Fruit fly (Drosophila melanogaster): Measurements from ENCODE around the gene CG4281.

The CG4281 gene

DNA sequence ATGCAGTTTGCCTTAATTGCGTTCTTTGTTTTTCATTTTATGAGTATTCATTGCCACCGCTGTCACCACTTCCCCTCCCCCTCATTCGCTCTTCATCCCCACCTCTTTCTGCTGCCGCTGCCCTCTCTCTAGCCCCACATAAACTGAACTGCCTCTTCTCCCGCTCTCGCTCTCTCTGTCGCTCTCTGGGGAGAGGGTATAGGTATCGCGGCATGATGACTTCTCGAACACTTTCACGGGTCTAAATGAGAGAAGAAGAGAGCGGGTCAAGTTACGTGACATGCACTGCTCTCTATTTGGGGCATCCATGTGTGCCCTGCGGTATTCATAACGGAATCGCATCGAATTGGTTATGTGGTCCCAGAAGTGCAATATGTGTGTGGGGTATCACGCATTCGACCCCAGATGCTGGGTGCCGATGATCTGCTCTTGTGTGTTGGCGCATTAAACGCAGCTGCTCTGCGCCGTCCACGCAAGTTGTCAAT lies 18.8 kb upstream of the CG4281 start (continued):
- peak; percentile 53 for TF ChIP-seq sd (tag; optimal IDR thresholded peaks at IDR 0.05)
- TF ChIP-seq Sry-β (GFP tag; optimal IDR thresholded peaks at IDR 0.05) = peak; percentile 14
- TF ChIP-seq CG3281 (GFP tag; optimal IDR thresholded peaks at IDR 0.05) = peak; percentile 54
- TF ChIP-seq Dref (GFP tag; IDR thresholded peaks at IDR 0.05) = no peak
- no peak for TF ChIP-seq CG2129 (GFP tag; IDR thresholded peaks at IDR 0.05; ENCODE audit: partially characterized antibody)
- TF ChIP-seq eve (GFP tag; optimal IDR thresholded peaks at IDR 0.05) = no peak
- TF ChIP-seq HLH54F (GFP tag; optimal IDR thresholded peaks at IDR 0.05) = peak; percentile 71
- TF ChIP-seq CG4854 (GFP tag; optimal IDR thresholded peaks at IDR 0.05) = peak; percentile 52
- TF ChIP-seq stc (GFP tag; IDR thresholded peaks at IDR 0.05) = peak; percentile 88
- TF ChIP-seq bab2 (GFP tag; optimal IDR thresholded peaks at IDR 0.05) = peak; percentile 88

DNA sequence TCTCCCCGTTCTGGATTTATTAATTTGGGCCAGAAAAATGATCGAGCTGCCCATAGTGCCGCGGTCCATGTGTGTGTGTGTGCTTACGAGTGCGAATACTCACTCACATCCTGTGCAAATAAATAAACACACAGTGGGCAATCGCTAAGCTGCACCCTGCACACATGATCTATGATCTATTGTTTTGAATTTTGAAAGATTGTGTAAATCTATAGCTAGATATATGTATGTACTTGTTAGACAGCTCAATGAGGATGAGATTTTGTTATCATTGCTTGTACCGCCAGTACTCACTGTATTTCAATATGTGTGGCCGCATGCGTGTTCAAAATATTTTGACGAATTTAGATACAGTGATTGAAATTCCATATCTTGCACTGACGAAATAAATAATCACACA lies 18.2 kb upstream of the CG4281 start:
- TF ChIP-seq tio (GFP tag; optimal IDR thresholded peaks at IDR 0.05) (no peak), CG18764 (GFP tag; optimal IDR thresholded peaks at IDR 0.05) (no peak), CG10147 (GFP tag; optimal IDR thresholded peaks at IDR 0.05) (peak; percentile 13), CG1602 (GFP tag; optimal IDR thresholded peaks at IDR 0.05) (no peak), NC2β (GFP tag; optimal IDR thresholded peaks at IDR 0.05) (no peak), Meics (GFP tag; optimal IDR thresholded peaks at IDR 0.05) (peak; percentile 65), z (GFP tag; IDR thresholded peaks at IDR 0.05) (no peak), lmd (GFP tag; IDR thresholded peaks at IDR 0.05) (peak; percentile 78), zen2 (GFP tag; IDR thresholded peaks at IDR 0.05; ENCODE audit: partially characterized antibody) (no peak), chif (GFP tag; optimal IDR thresholded peaks at IDR 0.05) (peak; percentile 19 to 26), CG2116 (GFP tag; optimal IDR thresholded peaks at IDR 0.05) (no peak), CG1233 (GFP tag; optimal IDR thresholded peaks at IDR 0.05) (no peak), Ravus (GFP tag; IDR thresholded peaks at IDR 0.05) (peak; percentile 23), CG6791 (GFP tag; IDR thresholded peaks at IDR 0.05; ENCODE audit: partially characterized antibody) (no peak), CG16813 (GFP tag; IDR thresholded peaks at IDR 0.05; ENCODE audit: partially characterized antibody) (no peak), ara (GFP tag; IDR thresholded peaks at IDR 0.05) (peak; percentile 45; the same call in 1 of the 2 replicates), Six4 (GFP tag; optimal IDR thresholded peaks at IDR 0.05) (no peak), CG14965 (GFP tag; optimal IDR thresholded peaks at IDR 0.05; ENCODE audit: borderline replicate concordance) (no peak), CG6654 (GFP tag; optimal IDR thresholded peaks at IDR 0.05) (no peak), Dip2 (GFP tag; IDR thresholded peaks at IDR 0.05) (no peak), ATbp (GFP tag; optimal IDR thresholded peaks at IDR 0.05) (no peak), h (optimal IDR thresholded peaks at IDR 0.05) (no peak), CG8478 (optimal IDR thresholded peaks at IDR 0.05) (no peak), Fer1 (GFP tag; optimal IDR thresholded peaks at IDR 0.05) (peak; percentile 39), YL-1 (GFP tag; optimal IDR thresholded peaks at IDR 0.05) (no peak), slbo (GFP tag; IDR thresholded peaks at IDR 0.05) (peak; percentile 91), disco-r (GFP tag; optimal IDR thresholded peaks at IDR 0.05) (no peak), crp (GFP tag; optimal IDR thresholded peaks at IDR 0.05) (no peak), CG9932 (GFP tag; IDR thresholded peaks at IDR 0.05) (peak; percentile 91), CG4282 (GFP tag; optimal IDR thresholded peaks at IDR 0.05) (no peak), Atf3 (GFP tag; optimal IDR thresholded peaks at IDR 0.05) (no peak), slp2 (GFP tag; optimal IDR thresholded peaks at IDR 0.05) (no peak), CG2678 (tag; optimal IDR thresholded peaks at IDR 0.05) (peak; percentile 69), CG3163 (GFP tag; optimal IDR thresholded peaks at IDR 0.05) (no peak), gt (GFP tag; IDR thresholded peaks at IDR 0.05) (no peak), grau (tag; optimal IDR thresholded peaks at IDR 0.05) (peak; percentile 90), CG10462 (GFP tag; optimal IDR thresholded peaks at IDR 0.05) (no peak), CG12219 (GFP tag; optimal IDR thresholded peaks at IDR 0.05) (peak; percentile 14), CG15601 (tag; optimal IDR thresholded peaks at IDR 0.05) (no peak), CG8944 (GFP tag; optimal IDR thresholded peaks at IDR 0.05) (peak; percentile 29), zfh1 (GFP tag; IDR thresholded peaks at IDR 0.05) (peak; percentile 33; the same call in 1 of the 3 replicates)
